Fruit fly (Drosophila melanogaster) whole organism, embryonic: ENCODE measurements around the gene CG7841.

Source experiments
- Asciz ChIP-seq: fragments of 200-800 bp; sonication (Bioruptor generic); optimal IDR thresholded peaks from 2 replicates; lab custom pipeline; 2017; ENCODE audit warnings: missing biosample characterization, mild to moderate bottlenecking, missing genetic modification characterization, missing genetic modification reagents
- Atf6 ChIP-seq: fragments of 200-800 bp; sonication (Bioruptor generic); IDR thresholded peaks from 2 replicates; pipeline ENCODE4 v1.3.6; 2022; ENCODE audit warnings: missing biosample characterization, missing genetic modification characterization
- B-H1 ChIP-seq: fragments of 200-800 bp; sonication (Bioruptor generic); IDR thresholded peaks from 3 replicates; pipeline ENCODE4 v1.3.6; 2022; ENCODE audit warnings: missing biosample characterization, missing genetic modification characterization
- Bdp1 ChIP-seq: fragments of 200-800 bp; sonication (Bioruptor generic); optimal IDR thresholded peaks from 3 replicates; lab custom pipeline; 2016; ENCODE audit warnings: missing biosample characterization, missing genetic modification characterization
- CG10209 ChIP-seq: fragments of 200-800 bp; sonication (Bioruptor generic); optimal IDR thresholded peaks from 3 replicates; lab custom pipeline; 2017; ENCODE audit warnings: missing biosample characterization, mild to moderate bottlenecking, missing genetic modification characterization, missing genetic modification reagents
- CG10543 ChIP-seq: fragments of 200-800 bp; sonication (Bioruptor generic); optimal IDR thresholded peaks from 3 replicates; lab custom pipeline; 2017; ENCODE audit warnings: missing biosample characterization, mild to moderate bottlenecking, missing genetic modification characterization, moderate library complexity
- CG11093 ChIP-seq: fragments of 200-800 bp; sonication (Bioruptor generic); IDR thresholded peaks from 3 replicates; pipeline ENCODE4 v1.3.6; 2022; ENCODE audit warnings: missing biosample characterization, missing genetic modification characterization
- CG12219 ChIP-seq: fragments of 200-800 bp; sonication (Bioruptor generic); optimal IDR thresholded peaks from 3 replicates; lab custom pipeline; 2018; ENCODE audit warnings: missing biosample characterization, mild to moderate bottlenecking, missing genetic modification characterization
- CG15479 ChIP-seq: fragments of 200-800 bp; sonication (Bioruptor generic); optimal IDR thresholded peaks from 3 replicates; lab custom pipeline; 2019; ENCODE audit warnings: missing biosample characterization, mild to moderate bottlenecking, missing genetic modification characterization, moderate library complexity
- CG1602 ChIP-seq: fragments of 200-800 bp; sonication (Bioruptor generic); optimal IDR thresholded peaks from 3 replicates; lab custom pipeline; 2016; ENCODE audit warnings: missing biosample characterization, missing genetic modification characterization
- CG2202 ChIP-seq: fragments of 200-800 bp; sonication (Bioruptor generic); optimal IDR thresholded peaks from 2 replicates; lab custom pipeline; 2018; ENCODE audit warnings: missing biosample characterization, mild to moderate bottlenecking, missing genetic modification characterization
- CG31388 ChIP-seq: fragments of 200-800 bp; sonication (Bioruptor generic); optimal IDR thresholded peaks from 2 replicates; lab custom pipeline; 2016; ENCODE audit warnings: missing biosample characterization, missing genetic modification characterization
- CG34224 ChIP-seq: fragments of 200-800 bp; sonication (Bioruptor generic); IDR thresholded peaks from 3 replicates; pipeline ENCODE4 v1.3.6; 2022; ENCODE audit warnings: missing biosample characterization, missing genetic modification characterization; ENCODE audit not compliant: partially characterized antibody
- CG43689 ChIP-seq: fragments of 200-800 bp; sonication (Bioruptor generic); IDR thresholded peaks from 2 replicates; pipeline ENCODE4 v1.3.6; 2022; ENCODE audit warnings: missing biosample characterization, missing genetic modification characterization
- CG4424 ChIP-seq: fragments of 200-800 bp; sonication (Bioruptor generic); optimal IDR thresholded peaks from 3 replicates; lab custom pipeline; 2016; ENCODE audit warnings: missing biosample characterization, missing genetic modification characterization
- CG6791 ChIP-seq: fragments of 200-800 bp; sonication (Bioruptor generic); IDR thresholded peaks from 3 replicates; pipeline ENCODE4 v1.3.6; 2022; ENCODE audit warnings: missing biosample characterization, missing genetic modification characterization; ENCODE audit not compliant: partially characterized antibody
- CG8089 ChIP-seq: fragments of 200-800 bp; sonication (Bioruptor generic); optimal IDR thresholded peaks from 3 replicates; lab custom pipeline; 2016; ENCODE audit warnings: missing biosample characterization, missing genetic modification characterization
- CG8478 ChIP-seq: fragments of >200 bp; optimal IDR thresholded peaks from 2 replicates; lab custom pipeline; 2018
- CkIIα-i1 ChIP-seq: fragments of 200-800 bp; sonication (Bioruptor generic); IDR thresholded peaks from 2 replicates; pipeline ENCODE4 v1.3.6; 2022; ENCODE audit warnings: missing biosample characterization, missing genetic modification characterization
- E2f1 ChIP-seq: fragments of 200-800 bp; sonication (Bioruptor generic); IDR thresholded peaks from 2 replicates; pipeline ENCODE4 v1.3.6; 2022; ENCODE audit warnings: missing biosample characterization, missing genetic modification characterization
- E2f2 ChIP-seq: fragments of 200-800 bp; sonication (Bioruptor generic); IDR thresholded peaks from 2 replicates; pipeline ENCODE4 v1.3.6; 2022; ENCODE audit warnings: missing biosample characterization, missing genetic modification characterization
- GATAe ChIP-seq: fragments of 200-800 bp; sonication (Bioruptor generic); conservative IDR thresholded peaks from 2 replicates; pipeline ENCODE4 v1.3.6; 2022; ENCODE audit warnings: missing biosample characterization, missing genetic modification characterization
- Hr3 ChIP-seq: fragments of 200-800 bp; sonication (Bioruptor generic); optimal IDR thresholded peaks from 3 replicates; lab custom pipeline; 2016; ENCODE audit warnings: missing biosample characterization, missing genetic modification characterization
- Lpt ChIP-seq: fragments of >200 bp; optimal IDR thresholded peaks from 2 replicates; lab custom pipeline; 2018; ENCODE audit warnings: missing biosample characterization, missing genetic modification characterization
- Mrtf ChIP-seq: fragments of 200-800 bp; sonication (Bioruptor generic); IDR thresholded peaks from 3 replicates; pipeline ENCODE4 v1.3.6; 2022; ENCODE audit warnings: missing biosample characterization, missing genetic modification characterization
- Nf-YC ChIP-seq: fragments of 200-800 bp; optimal IDR thresholded peaks from 3 replicates; lab custom pipeline; 2019; ENCODE audit warnings: missing biosample characterization, mild to moderate bottlenecking, missing genetic modification characterization, moderate library complexity
- Ptx1 ChIP-seq: fragments of 200-800 bp; sonication (Bioruptor generic); IDR thresholded peaks from 2 replicates; pipeline ENCODE4 v1.3.6; 2022; ENCODE audit warnings: missing biosample characterization, missing genetic modification characterization
- Sox100B ChIP-seq: fragments of 200-800 bp; sonication (Bioruptor generic); optimal IDR thresholded peaks from 3 replicates; lab custom pipeline; 2018; ENCODE audit warnings: missing biosample characterization, mild to moderate bottlenecking, missing genetic modification characterization
- Ssrp ChIP-seq: fragments of 200-800 bp; sonication (Bioruptor generic); optimal IDR thresholded peaks from 2 replicates; lab custom pipeline; 2018; ENCODE audit warnings: missing biosample characterization, mild to moderate bottlenecking, missing genetic modification characterization, moderate library complexity
- Vsx1 ChIP-seq: fragments of 200-800 bp; sonication (Bioruptor generic); optimal IDR thresholded peaks from 2 replicates; lab custom pipeline; 2017; ENCODE audit warnings: missing biosample characterization, mild to moderate bottlenecking, missing genetic modification characterization, missing genetic modification reagents
- Xrp1 ChIP-seq: fragments of 200-800 bp; sonication (Bioruptor generic); IDR thresholded peaks from 2 replicates; pipeline ENCODE4 v1.3.6; 2022; ENCODE audit warnings: missing biosample characterization, missing genetic modification characterization
- bab2 ChIP-seq: fragments of 200-800 bp; sonication (Bioruptor generic); optimal IDR thresholded peaks from 2 replicates; lab custom pipeline; 2016; ENCODE audit warnings: missing biosample characterization, missing genetic modification characterization
- br ChIP-seq: fragments of >200 bp; optimal IDR thresholded peaks from 2 replicates; lab custom pipeline; 2017
- cad ChIP-seq: fragments of >200 bp; optimal IDR thresholded peaks from 2 replicates; lab custom pipeline; 2017; ENCODE audit warnings: missing biosample characterization, missing genetic modification characterization
- cas ChIP-seq: fragments of 200-800 bp; sonication (Bioruptor generic); IDR thresholded peaks from 2 replicates; pipeline ENCODE4 v1.3.6; 2022; ENCODE audit warnings: missing biosample characterization, missing genetic modification characterization
- eve ChIP-seq, 2 experiments: fragments of >200 bp; optimal IDR thresholded peaks; 2 replicates each; lab custom pipeline; 2017; ENCODE audit warnings: missing biosample characterization in 2 of 2, missing genetic modification characterization in 2 of 2
- fd102C ChIP-seq: fragments of 200-800 bp; sonication (Bioruptor generic); optimal IDR thresholded peaks from 2 replicates; lab custom pipeline; 2018; ENCODE audit warnings: missing biosample characterization, mild to moderate bottlenecking, missing genetic modification characterization, moderate library complexity
- hb ChIP-seq: fragments of 200-800 bp; sonication (Bioruptor generic); IDR thresholded peaks from 3 replicates; pipeline ENCODE4 v1.3.6; 2022; ENCODE audit warnings: missing biosample characterization, missing genetic modification characterization; ENCODE audit not compliant: partially characterized antibody
- knrl ChIP-seq: fragments of 200-800 bp; sonication (Bioruptor generic); IDR thresholded peaks from 3 replicates; pipeline ENCODE4 v1.3.6; 2022; ENCODE audit warnings: missing biosample characterization, missing genetic modification characterization; ENCODE audit not compliant: partially characterized antibody
- mirr ChIP-seq: fragments of 200-800 bp; sonication (Bioruptor generic); optimal IDR thresholded peaks from 3 replicates; lab custom pipeline; 2018; ENCODE audit warnings: missing biosample characterization, mild to moderate bottlenecking, missing genetic modification characterization
- pan ChIP-seq, 4 experiments: fragments of >200 bp in 3 of 4; fragments of 200-800 bp in 1 of 4; sonication (Bioruptor generic) in 1 of 4; optimal IDR thresholded peaks in 3 of 4; IDR thresholded peaks in 1 of 4; 2 replicates each; pipeline versions ENCODE4 v1.3.6 to Lab custom; 2017 to 2022; ENCODE audit warnings: missing biosample characterization in 2 of 4, missing genetic modification characterization in 2 of 4, mixed read lengths in 1 of 4
- pho ChIP-seq: fragments of 200-800 bp; sonication (Bioruptor generic); optimal IDR thresholded peaks from 2 replicates; lab custom pipeline; 2016; ENCODE audit warnings: missing biosample characterization, missing genetic modification characterization
- row ChIP-seq: fragments of 200-800 bp; sonication (Bioruptor generic); IDR thresholded peaks from 3 replicates; pipeline ENCODE4 v1.3.6; 2022; ENCODE audit warnings: missing biosample characterization, missing genetic modification characterization
- run ChIP-seq: fragments of 200-800 bp; sonication (Bioruptor generic); optimal IDR thresholded peaks from 3 replicates; lab custom pipeline; 2018; ENCODE audit warnings: missing biosample characterization, mild to moderate bottlenecking, missing genetic modification characterization
- schlank ChIP-seq: fragments of 200-800 bp; sonication (Bioruptor generic); optimal IDR thresholded peaks from 2 replicates; lab custom pipeline; 2018; ENCODE audit warnings: missing biosample characterization, mild to moderate bottlenecking, missing genetic modification characterization
- sob ChIP-seq: fragments of 200-800 bp; sonication (Bioruptor generic); IDR thresholded peaks from 2 replicates; pipeline ENCODE4 v1.3.6; 2022; ENCODE audit warnings: missing biosample characterization, missing genetic modification characterization
- sr ChIP-seq: fragments of 200-800 bp; sonication (Bioruptor generic); IDR thresholded peaks from 3 replicates; pipeline ENCODE4 v1.3.6; 2022; ENCODE audit warnings: missing biosample characterization, missing genetic modification characterization
- stc ChIP-seq: fragments of 200-800 bp; sonication (Bioruptor generic); IDR thresholded peaks from 2 replicates; pipeline ENCODE4 v1.3.6; 2022; ENCODE audit warnings: missing biosample characterization, missing genetic modification characterization
- twi ChIP-seq: fragments of 200-800 bp; optimal IDR thresholded peaks from 2 replicates; lab custom pipeline; 2019; ENCODE audit warnings: missing biosample characterization, mild to moderate bottlenecking, missing genetic modification characterization, moderate library complexity

Gene CG7841

DNA sequence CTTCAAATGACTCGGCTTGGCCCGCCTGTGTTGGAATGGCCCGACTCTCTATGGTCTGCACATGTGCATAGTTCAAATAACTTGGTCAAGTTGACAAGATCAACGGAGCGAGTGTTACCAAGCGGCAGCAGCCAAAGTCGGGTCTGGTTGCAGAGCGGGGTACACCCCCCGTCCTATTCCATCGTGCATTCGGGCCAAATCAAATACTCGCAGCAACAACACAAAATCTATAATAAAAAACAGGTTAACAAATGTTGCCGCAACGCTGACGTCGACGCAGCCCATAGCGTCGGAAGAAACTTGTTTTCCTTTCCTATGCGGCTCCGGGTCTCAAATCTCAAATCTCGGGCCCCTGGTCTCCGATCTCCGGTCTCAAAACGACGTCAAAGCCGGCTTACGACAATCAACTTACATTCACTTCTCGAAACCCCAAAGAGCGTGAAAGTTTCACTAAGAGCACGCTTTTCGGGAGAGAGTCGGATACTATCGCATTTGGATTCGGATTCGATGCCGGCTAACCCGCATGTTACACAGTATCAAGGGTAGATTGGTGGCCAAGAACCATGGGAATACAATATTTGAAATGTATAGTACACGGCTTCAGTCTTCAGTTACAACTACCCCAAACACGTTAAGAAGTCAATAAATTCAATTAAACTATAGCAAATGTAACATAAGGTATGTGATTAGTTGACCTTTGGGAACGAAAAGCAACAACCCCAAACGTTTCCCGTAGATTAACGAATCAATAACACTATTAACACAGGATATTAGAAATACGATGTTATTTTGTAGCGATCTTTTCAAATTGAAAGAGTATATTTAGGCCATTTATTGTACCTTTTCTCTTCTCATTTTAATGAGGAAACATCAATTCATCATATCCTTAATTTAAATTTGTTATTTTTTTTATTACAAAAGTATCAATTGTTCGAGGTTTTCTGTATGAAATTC is 26.5 kb upstream of the CG7841 start (continued):
- TF ChIP-seq CG34224 (GFP tag; lab: Robert Waterston, UW) (peak; percentile 31; the same call in 1 of the 3 replicates), CG43689 (GFP tag; lab: Robert Waterston, UW) (no peak), Lpt (GFP tag; lab: Kevin White, UChicago) (no peak), GATAe (no peak), Ptx1 (GFP tag; lab: Robert Waterston, UW) (peak; percentile 34; the same call in 1 of the 2 replicates), CG8478 (no peak), row (GFP tag; lab: Robert Waterston, UW) (peak; percentile 91), Bdp1 (peak; percentile 1), CG11093 (GFP tag; lab: Robert Waterston, UW) (0 out of 3 replicates have a peak, but pooled peaks have one; percentile 16), CG6791 (GFP tag; lab: Robert Waterston, UW) (no peak), E2f1 (GFP tag; lab: Robert Waterston, UW) (0 out of 2 replicates have a peak, but pooled peaks have one; percentile 20), CkIIα-i1 (GFP tag; lab: Robert Waterston, UW) (no peak), twi (tag; lab: Kevin White, UChicago) (peak; percentile 30), CG4424 (peak; percentile 53), knrl (GFP tag; lab: Robert Waterston, UW) (no peak), br (lab: Kevin White, UChicago) (no peak), sob (GFP tag; lab: Robert Waterston, UW) (no peak), E2f2 (GFP tag; lab: Robert Waterston, UW) (no peak), cas (no peak), B-H1 (GFP tag; lab: Robert Waterston, UW) (no peak; the same call in 2 of the 3 replicates), CG8089 (GFP tag; lab: Kevin White, UChicago) (peak; percentile 2), Asciz (GFP tag; lab: Kevin White, UChicago) (peak; percentile 46), Sox100B (GFP tag; lab: Kevin White, UChicago) (peak; percentile 78), cad (GFP tag; lab: Kevin White, UChicago) (no peak), bab2 (peak; percentile 61), stc (no peak), Ssrp (peak; percentile 65), sr (no peak), CG10209 (GFP tag; lab: Kevin White, UChicago) (peak; percentile 76), fd102C (no peak), CG31388 (GFP tag; lab: Kevin White, UChicago) (no peak), Nf-YC (peak; percentile 57), run (tag; lab: Kevin White, UChicago) (no peak), Hr3 (GFP tag; lab: Kevin White, UChicago) (peak; percentile 65), Atf6 (peak; percentile 15; the same call in 1 of the 2 replicates), CG1602 (peak; percentile 72), eve (GFP tag; optimal IDR thresholded peaks at IDR 0.05; lab: Kevin White, UChicago) (peak in 1 of 2 experiments; percentile 92), pho (GFP tag; lab: Kevin White, UChicago) (peak; percentile 73), Vsx1 (GFP tag; lab: Kevin White, UChicago) (peak; percentile 48), Mrtf (GFP tag; lab: Robert Waterston, UW) (no peak), schlank (tag; lab: Kevin White, UChicago) (no peak), CG12219 (GFP tag; lab: Kevin White, UChicago) (peak; percentile 13), pan (optimal IDR thresholded peaks at IDR 0.05; lab: Kevin White, UChicago) (peak in 1 of 2 experiments; percentile 82), pan (GFP tag; optimal IDR thresholded peaks at IDR 0.05 in 1 of 2, IDR thresholded peaks at IDR 0.05 in 1 of 2) (peak; percentile 21 to 71), hb (GFP tag; lab: Robert Waterston, UW) (no peak), mirr (GFP tag; lab: Kevin White, UChicago) (no peak), CG2202 (tag; lab: Kevin White, UChicago) (peak; percentile 28), Xrp1 (GFP tag; lab: Robert Waterston, UW) (peak; percentile 14; the same call in 1 of the 2 replicates), CG15479 (GFP tag; lab: Kevin White, UChicago) (no peak), CG10543 (GFP tag; lab: Kevin White, UChicago) (no peak)
